Worm (Caenorhabditis elegans): Measurements from ENCODE around the gene lgc-11.

DNA sequence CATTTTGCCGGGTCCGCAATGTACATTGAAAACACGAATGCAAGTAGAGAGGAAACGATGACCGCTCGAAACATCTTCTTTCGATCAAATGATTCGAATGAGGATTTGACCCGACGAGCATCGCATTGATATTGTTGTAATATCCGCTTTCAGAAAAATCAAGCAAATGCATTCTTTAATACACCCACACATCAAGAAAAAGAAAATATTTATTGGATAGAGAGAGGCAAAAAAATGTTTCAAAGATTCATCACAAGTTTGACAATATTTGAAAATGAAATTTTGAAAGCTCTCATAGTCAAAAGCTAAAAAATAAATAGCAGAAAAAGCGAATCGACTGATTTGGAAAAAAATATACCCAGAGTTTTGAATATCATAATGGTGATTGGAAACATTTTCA, 10.9 kb downstream of the lgc-11 start, which contains the start of gene try-14:
- TF ChIP-seq ama-1 (optimal IDR thresholded peaks at IDR 0.05), result no peak
- no peak for TF ChIP-seq mdl-1 (tag; optimal IDR thresholded peaks at IDR 0.05)
